Worm (Caenorhabditis elegans) whole organism, mixed stage, embryonic: ENCODE data around the gene F08H9.3.

Source experiments
- ceh-43 ChIP-seq: fragments of 200-800 bp; sonication (Bioruptor generic); optimal IDR thresholded peaks from 2 replicates; lab custom pipeline; 2018; ENCODE audit warnings: mild to moderate bottlenecking, missing genetic modification characterization, moderate library complexity, missing compliant biosample characterization
- ces-1 ChIP-seq: fragments of 150-350 bp; optimal IDR thresholded peaks from 2 replicates; lab custom pipeline; 2014; ENCODE audit warnings: missing biosample characterization, missing genetic modification reagents, missing genetic modification characterization
- ham-2 ChIP-seq: fragments of 200-800 bp; sonication (Bioruptor generic); optimal IDR thresholded peaks from 2 replicates; lab custom pipeline; 2018; ENCODE audit warnings: mild to moderate bottlenecking, missing genetic modification characterization, missing compliant biosample characterization
- hlh-1 ChIP-seq: fragments of 150-350 bp; optimal IDR thresholded peaks from 2 replicates; lab custom pipeline; 2014; ENCODE audit warnings: missing biosample characterization, missing genetic modification reagents, missing genetic modification characterization
- lin-13 ChIP-seq: fragments of 150-350 bp; optimal IDR thresholded peaks from 2 replicates; lab custom pipeline; 2014; ENCODE audit warnings: missing biosample characterization, missing genetic modification characterization
- lsy-2 ChIP-seq: fragments of 150-350 bp; optimal IDR thresholded peaks from 2 replicates; lab custom pipeline; 2014; ENCODE audit warnings: missing biosample characterization, missing genetic modification characterization
- mab-5 ChIP-seq: fragments of 150-350 bp; optimal IDR thresholded peaks from 2 replicates; lab custom pipeline; 2014; ENCODE audit warnings: missing biosample characterization, missing genetic modification characterization
- nhr-12 ChIP-seq: fragments of 150-350 bp; optimal IDR thresholded peaks from 2 replicates; lab custom pipeline; 2014; ENCODE audit warnings: missing biosample characterization, missing genetic modification characterization
- nhr-237 ChIP-seq: fragments of 150-350 bp; optimal IDR thresholded peaks from 2 replicates; lab custom pipeline; 2014; ENCODE audit warnings: missing biosample characterization, missing genetic modification characterization
- pha-4 ChIP-seq: fragments of 150-350 bp; optimal IDR thresholded peaks from 2 replicates; lab custom pipeline; 2018; ENCODE audit warnings: missing biosample characterization, missing genetic modification reagents, missing genetic modification characterization
- snpc-4 ChIP-seq: fragments of 150-350 bp; optimal IDR thresholded peaks from 2 replicates; lab custom pipeline; 2014; ENCODE audit warnings: missing biosample characterization, missing genetic modification characterization
- tbx-8 ChIP-seq: fragments of 200-800 bp; sonication (Bioruptor generic); optimal IDR thresholded peaks from 2 replicates; lab custom pipeline; 2018; ENCODE audit warnings: mild to moderate bottlenecking, missing genetic modification characterization, moderate library complexity, missing compliant biosample characterization
- unc-39 ChIP-seq: fragments of 150-350 bp; optimal IDR thresholded peaks from 2 replicates; lab custom pipeline; 2014; ENCODE audit warnings: missing biosample characterization, missing genetic modification characterization
- unc-62 ChIP-seq: fragments of 150-350 bp; optimal IDR thresholded peaks from 2 replicates; lab custom pipeline; 2014; ENCODE audit warnings: missing biosample characterization, missing genetic modification reagents, missing genetic modification characterization

- TF ChIP-seq ham-2 = no peak
- TF ChIP-seq hlh-1 = no peak
- no peak for TF ChIP-seq nhr-12 (tag; lab: Kevin White, UChicago)
- TF ChIP-seq mab-5 (tag; lab: Kevin White, UChicago) = no peak
- no peak for TF ChIP-seq snpc-4 (tag; lab: Kevin White, UChicago)
- peak; percentile 15 for TF ChIP-seq ces-1 (GFP tag; lab: Kevin White, UChicago)
- no peak for TF ChIP-seq unc-62 (GFP tag; lab: Kevin White, UChicago)
- TF ChIP-seq pha-4 (tag; lab: Kevin White, UChicago) = no peak
- no peak for TF ChIP-seq nhr-237 (tag; lab: Kevin White, UChicago)
- no peak for TF ChIP-seq tbx-8 (GFP tag; lab: Kevin White, UChicago)
- TF ChIP-seq unc-39 (tag; lab: Kevin White, UChicago) = no peak
- TF ChIP-seq ceh-43 (GFP tag; lab: Kevin White, UChicago) = no peak
- no peak for TF ChIP-seq lsy-2
- TF ChIP-seq lin-13 (tag; lab: Kevin White, UChicago) = no peak
Observed at ce11 chrV:14500554-14500953, 37.4 kb upstream of the F08H9.3 start.
